Worm (Caenorhabditis elegans) whole organism, young adult: Measurements from ENCODE around the gene srh-40.

Source experiments
- Y53F4B.3 ChIP-seq: fragments of 200-800 bp; sonication (Bioruptor generic); IDR thresholded peaks from 2 replicates; pipeline ENCODE4 v1.3.6; 2022; ENCODE audit warnings: missing genetic modification reagents, missing genetic modification characterization, missing compliant biosample characterization
- atf-7 ChIP-seq: sonication (generic microtip); optimal IDR thresholded peaks from 2 replicates; lab custom pipeline; 2017; ENCODE audit warnings: mild to moderate bottlenecking, missing genetic modification characterization, missing compliant biosample characterization
- lag-1 ChIP-seq: fragments of 200-800 bp; sonication (Bioruptor generic); IDR thresholded peaks from 2 replicates; pipeline ENCODE4 v1.3.6; 2022; ENCODE audit warnings: missing genetic modification reagents, missing genetic modification characterization, missing compliant biosample characterization
- madf-8 ChIP-seq: fragments of 200-800 bp; sonication (Bioruptor generic); conservative IDR thresholded peaks from 2 replicates; pipeline ENCODE4 v1.3.6; 2022; ENCODE audit warnings: missing genetic modification reagents, missing genetic modification characterization, missing compliant biosample characterization
- mcd-1 ChIP-seq: fragments of 200-800 bp; sonication (Bioruptor generic); IDR thresholded peaks from 2 replicates; pipeline ENCODE4 v1.3.6; 2022; ENCODE audit warnings: missing genetic modification reagents, missing genetic modification characterization, missing compliant biosample characterization
- nfya-2 ChIP-seq: fragments of 200-800 bp; sonication (Bioruptor generic); IDR thresholded peaks from 2 replicates; pipeline ENCODE4 v1.3.6; 2022; ENCODE audit warnings: missing genetic modification reagents, missing genetic modification characterization, missing compliant biosample characterization
- snpc-4 ChIP-seq, 5 experiments: fragments of 150-350 bp in 1 of 5; sonication (generic microtip) in 4 of 5; optimal IDR thresholded peaks; 2 replicates each; lab custom pipeline; 2014 to 2018; ENCODE audit warnings: missing genetic modification characterization in 5 of 5, missing biosample characterization in 3 of 5, antibody characterized with exemption in 2 of 5, mild to moderate bottlenecking in 2 of 5, missing compliant biosample characterization in 2 of 5, missing genotype in 2 of 5, moderate library complexity in 2 of 5, missing genetic modification reagents in 1 of 5
- unc-130 ChIP-seq: sonication (generic microtip); optimal IDR thresholded peaks from 2 replicates; lab custom pipeline; 2016; ENCODE audit warnings: missing genetic modification reagents, missing genetic modification characterization, missing compliant biosample characterization
- ztf-22 ChIP-seq: fragments of 200-800 bp; sonication (Bioruptor generic); optimal IDR thresholded peaks from 2 replicates; lab custom pipeline; 2018; ENCODE audit warnings: mild to moderate bottlenecking, missing genetic modification characterization, moderate library complexity, missing compliant biosample characterization

ce11 chrIII:6577159-6577558, 33.5 kb upstream of the srh-40 start:
- no peak for TF ChIP-seq atf-7 (tag; lab: Kevin White, UChicago)
- TF ChIP-seq nfya-2 (GFP tag; lab: Robert Waterston, UW), result no peak
- no peak for TF ChIP-seq unc-130 (GFP tag; lab: Kevin White, UChicago)
- no peak for TF ChIP-seq ztf-22
- no peak for TF ChIP-seq mcd-1 (GFP tag; lab: Robert Waterston, UW)
- TF ChIP-seq snpc-4 (GFP tag; optimal IDR thresholded peaks at IDR 0.05; lab: Kevin White, UChicago), result no peak
- TF ChIP-seq snpc-4 (tag; optimal IDR thresholded peaks at IDR 0.05; lab: Kevin White, UChicago), result no peak
- TF ChIP-seq Y53F4B.3 (GFP tag; lab: Robert Waterston, UW), result no peak
- no peak for TF ChIP-seq madf-8 (GFP tag; lab: Robert Waterston, UW)
- TF ChIP-seq lag-1 (GFP tag; lab: Robert Waterston, UW), result no peak
